Fruit fly (Drosophila melanogaster) whole organism, embryonic: ENCODE data around the gene CG45066.

Experiments used
- Aef1 ChIP-seq: fragments of 200-800 bp; sonication (Bioruptor generic); IDR thresholded peaks from 3 replicates; pipeline ENCODE4 v1.3.6; 2022; ENCODE audit warnings: missing biosample characterization, missing genetic modification characterization
- BEAF-32 ChIP-seq: fragments of 200-800 bp; sonication (Bioruptor generic); optimal IDR thresholded peaks from 3 replicates; lab custom pipeline; 2017; ENCODE audit warnings: missing biosample characterization, missing genetic modification characterization, mild to moderate bottlenecking, moderate library complexity, missing genetic modification reagents
- Blimp-1 ChIP-seq: fragments of 200-800 bp; sonication (Bioruptor generic); optimal IDR thresholded peaks from 3 replicates; lab custom pipeline; 2018; ENCODE audit warnings: missing biosample characterization, missing genetic modification characterization, mild to moderate bottlenecking, moderate library complexity, missing genetic modification reagents
- CG10209 ChIP-seq: fragments of 200-800 bp; sonication (Bioruptor generic); optimal IDR thresholded peaks from 3 replicates; lab custom pipeline; 2017; ENCODE audit warnings: missing biosample characterization, mild to moderate bottlenecking, missing genetic modification characterization, missing genetic modification reagents
- CG10462 ChIP-seq: fragments of 200-800 bp; sonication (Bioruptor generic); optimal IDR thresholded peaks from 2 replicates; lab custom pipeline; 2016; ENCODE audit warnings: missing biosample characterization, missing genetic modification characterization
- CG12071 ChIP-seq: fragments of 200-800 bp; sonication (Bioruptor generic); optimal IDR thresholded peaks from 3 replicates; lab custom pipeline; 2018; ENCODE audit warnings: missing biosample characterization, mild to moderate bottlenecking, missing genetic modification characterization
- CG12155 ChIP-seq: fragments of 200-800 bp; sonication (Bioruptor generic); optimal IDR thresholded peaks from 3 replicates; lab custom pipeline; 2016; ENCODE audit warnings: missing biosample characterization, missing genetic modification characterization
- CG13287 ChIP-seq: fragments of 200-800 bp; sonication (Bioruptor generic); IDR thresholded peaks from 2 replicates; pipeline ENCODE4 v1.3.6; 2022; ENCODE audit warnings: missing biosample characterization, missing genetic modification characterization; ENCODE audit not compliant: partially characterized antibody
- CG14050 ChIP-seq: fragments of 200-800 bp; sonication (Bioruptor generic); IDR thresholded peaks from 3 replicates; pipeline ENCODE4 v1.3.6; 2022; ENCODE audit warnings: missing biosample characterization, missing genetic modification characterization
- CG14860 ChIP-seq: fragments of 200-800 bp; sonication (Bioruptor generic); IDR thresholded peaks from 3 replicates; pipeline ENCODE4 v1.3.6; 2022; ENCODE audit warnings: missing biosample characterization, missing genetic modification characterization; ENCODE audit not compliant: partially characterized antibody
- CG15011 ChIP-seq: fragments of 200-800 bp; sonication (Bioruptor generic); optimal IDR thresholded peaks from 3 replicates; lab custom pipeline; 2018; ENCODE audit warnings: missing biosample characterization, mild to moderate bottlenecking, missing genetic modification characterization
- CG1603 ChIP-seq: fragments of 200-800 bp; sonication (Bioruptor generic); optimal IDR thresholded peaks from 2 replicates; lab custom pipeline; 2019; ENCODE audit warnings: missing biosample characterization, mild to moderate bottlenecking, missing genetic modification characterization, moderate library complexity
- CG17186 ChIP-seq: fragments of 200-800 bp; sonication (Bioruptor generic); optimal IDR thresholded peaks from 3 replicates; lab custom pipeline; 2017; ENCODE audit warnings: missing biosample characterization, missing genetic modification reagents, missing genetic modification characterization
- CG17328 ChIP-seq: fragments of 200-800 bp; sonication (Bioruptor generic); IDR thresholded peaks from 2 replicates; pipeline ENCODE4 v1.3.6; 2022; ENCODE audit warnings: missing biosample characterization, missing genetic modification characterization
- CG17912 ChIP-seq: fragments of 200-800 bp; sonication (Bioruptor generic); optimal IDR thresholded peaks from 2 replicates; lab custom pipeline; 2018; ENCODE audit warnings: missing biosample characterization, mild to moderate bottlenecking, missing genetic modification characterization
- CG1792 ChIP-seq: fragments of 200-800 bp; sonication (Bioruptor generic); optimal IDR thresholded peaks from 2 replicates; lab custom pipeline; 2016; ENCODE audit warnings: missing biosample characterization, missing genetic modification characterization
- CG2120 ChIP-seq: fragments of 200-800 bp; sonication (Bioruptor generic); optimal IDR thresholded peaks from 3 replicates; lab custom pipeline; 2016; ENCODE audit warnings: missing biosample characterization, missing genetic modification characterization
- CG31224 ChIP-seq: fragments of 200-800 bp; sonication (Bioruptor generic); IDR thresholded peaks from 2 replicates; pipeline ENCODE4 v1.3.6; 2022; ENCODE audit warnings: missing biosample characterization, missing genetic modification characterization
- CG3838 ChIP-seq: fragments of 200-800 bp; sonication (Bioruptor generic); optimal IDR thresholded peaks from 3 replicates; lab custom pipeline; 2016; ENCODE audit warnings: missing biosample characterization, missing genetic modification characterization
- CG4282 ChIP-seq: fragments of 200-800 bp; sonication (Bioruptor generic); optimal IDR thresholded peaks from 2 replicates; lab custom pipeline; 2016; ENCODE audit warnings: missing biosample characterization, missing genetic modification characterization
- CG6791 ChIP-seq: fragments of 200-800 bp; sonication (Bioruptor generic); IDR thresholded peaks from 3 replicates; pipeline ENCODE4 v1.3.6; 2022; ENCODE audit warnings: missing biosample characterization, missing genetic modification characterization; ENCODE audit not compliant: partially characterized antibody
- CG7745 ChIP-seq: fragments of 200-800 bp; sonication (Bioruptor generic); optimal IDR thresholded peaks from 2 replicates; lab custom pipeline; 2018; ENCODE audit warnings: missing biosample characterization, mild to moderate bottlenecking, missing genetic modification characterization, moderate library complexity
- CG8089 ChIP-seq: fragments of 200-800 bp; sonication (Bioruptor generic); optimal IDR thresholded peaks from 3 replicates; lab custom pipeline; 2016; ENCODE audit warnings: missing biosample characterization, missing genetic modification characterization
- D ChIP-seq, 2 experiments: fragments of 200-800 bp in 1 of 2; fragments of >200 bp in 1 of 2; sonication (Bioruptor generic) in 1 of 2; optimal IDR thresholded peaks; 2 replicates in 1 of 2; 3 replicates in 1 of 2; lab custom pipeline; 2017; ENCODE audit warnings: mild to moderate bottlenecking in 1 of 2, missing biosample characterization in 1 of 2, missing genetic modification characterization in 1 of 2, missing genetic modification reagents in 1 of 2
- ERR ChIP-seq: fragments of 200-800 bp; sonication (Bioruptor generic); optimal IDR thresholded peaks from 2 replicates; lab custom pipeline; 2016; ENCODE audit warnings: missing biosample characterization, missing genetic modification characterization
- Fer1 ChIP-seq: fragments of 200-800 bp; sonication (Bioruptor generic); optimal IDR thresholded peaks from 2 replicates; lab custom pipeline; 2017; ENCODE audit warnings: missing biosample characterization, mild to moderate bottlenecking, missing genetic modification characterization
- HLH3B ChIP-seq: fragments of 200-800 bp; sonication (Bioruptor generic); IDR thresholded peaks from 2 replicates; pipeline ENCODE4 v1.3.6; 2022; ENCODE audit warnings: missing biosample characterization, missing genetic modification characterization
- HmgD ChIP-seq: fragments of 200-800 bp; sonication (Bioruptor generic); optimal IDR thresholded peaks from 3 replicates; lab custom pipeline; 2016; ENCODE audit warnings: missing biosample characterization, missing genetic modification characterization
- Hr3 ChIP-seq: fragments of 200-800 bp; sonication (Bioruptor generic); optimal IDR thresholded peaks from 3 replicates; lab custom pipeline; 2016; ENCODE audit warnings: missing biosample characterization, missing genetic modification characterization
- NK7.1 ChIP-seq: fragments of 200-800 bp; sonication (Bioruptor generic); optimal IDR thresholded peaks from 3 replicates; lab custom pipeline; 2016; ENCODE audit warnings: missing biosample characterization, missing genetic modification characterization
- Nf-YA ChIP-seq: fragments of 200-800 bp; sonication (Bioruptor generic); IDR thresholded peaks from 2 replicates; pipeline ENCODE4 v1.3.6; 2022; ENCODE audit warnings: missing biosample characterization, missing genetic modification characterization
- Nf-YC ChIP-seq: fragments of 200-800 bp; optimal IDR thresholded peaks from 3 replicates; lab custom pipeline; 2019; ENCODE audit warnings: missing biosample characterization, mild to moderate bottlenecking, missing genetic modification characterization, moderate library complexity
- Oaz ChIP-seq: fragments of 200-800 bp; sonication (Bioruptor generic); IDR thresholded peaks from 2 replicates; pipeline ENCODE4 v1.3.6; 2022; ENCODE audit warnings: missing biosample characterization, missing genetic modification characterization
- Pdp1 ChIP-seq, 2 experiments: fragments of 200-800 bp; sonication (Bioruptor generic); optimal IDR thresholded peaks; 3 replicates each; lab custom pipeline; 2016; ENCODE audit warnings: missing biosample characterization in 2 of 2, missing genetic modification characterization in 2 of 2, mild to moderate bottlenecking in 1 of 2, moderate library complexity in 1 of 2
- Sox100B ChIP-seq: fragments of 200-800 bp; sonication (Bioruptor generic); optimal IDR thresholded peaks from 3 replicates; lab custom pipeline; 2018; ENCODE audit warnings: missing biosample characterization, mild to moderate bottlenecking, missing genetic modification characterization
- TFAM ChIP-seq: fragments of 200-800 bp; sonication (Bioruptor generic); optimal IDR thresholded peaks from 2 replicates; lab custom pipeline; 2017; ENCODE audit warnings: missing biosample characterization, missing genetic modification characterization, inconsistent platforms
- Xrp1 ChIP-seq: fragments of 200-800 bp; sonication (Bioruptor generic); IDR thresholded peaks from 2 replicates; pipeline ENCODE4 v1.3.6; 2022; ENCODE audit warnings: missing biosample characterization, missing genetic modification characterization
- ab ChIP-seq: fragments of 200-800 bp; sonication (Bioruptor generic); optimal IDR thresholded peaks from 2 replicates; lab custom pipeline; 2016; ENCODE audit warnings: missing biosample characterization, missing genetic modification characterization
- aop ChIP-seq: fragments of 200-800 bp; sonication (Bioruptor generic); IDR thresholded peaks from 2 replicates; pipeline ENCODE4 v1.3.6; 2022; ENCODE audit warnings: missing biosample characterization, missing genetic modification characterization
- crol ChIP-seq: fragments of 200-800 bp; sonication (Bioruptor generic); IDR thresholded peaks from 2 replicates; pipeline ENCODE4 v1.3.6; 2022; ENCODE audit warnings: missing biosample characterization, missing genetic modification characterization
- dati ChIP-seq: fragments of 200-800 bp; sonication (Bioruptor generic); IDR thresholded peaks from 2 replicates; pipeline ENCODE4 v1.3.6; 2022; ENCODE audit warnings: missing biosample characterization, missing genetic modification characterization
- dimm ChIP-seq: fragments of 200-800 bp; sonication (Bioruptor generic); IDR thresholded peaks from 2 replicates; pipeline ENCODE4 v1.3.6; 2022; ENCODE audit warnings: missing biosample characterization, missing genetic modification characterization
- fd102C ChIP-seq: fragments of 200-800 bp; sonication (Bioruptor generic); optimal IDR thresholded peaks from 2 replicates; lab custom pipeline; 2018; ENCODE audit warnings: missing biosample characterization, mild to moderate bottlenecking, missing genetic modification characterization, moderate library complexity
- gfzf ChIP-seq: fragments of 200-800 bp; sonication (Bioruptor generic); optimal IDR thresholded peaks from 2 replicates; lab custom pipeline; 2016; ENCODE audit warnings: missing biosample characterization, mild to moderate bottlenecking, missing genetic modification characterization, moderate library complexity
- onecut ChIP-seq: fragments of 200-800 bp; sonication (Bioruptor generic); IDR thresholded peaks from 2 replicates; pipeline ENCODE4 v1.3.6; 2022; ENCODE audit warnings: missing biosample characterization, missing genetic modification characterization
- pita ChIP-seq: fragments of 200-800 bp; sonication (Bioruptor generic); optimal IDR thresholded peaks from 2 replicates; lab custom pipeline; 2017; ENCODE audit warnings: missing biosample characterization, mild to moderate bottlenecking, missing genetic modification characterization
- sim ChIP-seq: fragments of 200-800 bp; sonication (Bioruptor generic); IDR thresholded peaks from 2 replicates; pipeline ENCODE4 v1.3.6; 2022; ENCODE audit warnings: missing biosample characterization, missing genetic modification characterization
- sr ChIP-seq: fragments of 200-800 bp; sonication (Bioruptor generic); IDR thresholded peaks from 3 replicates; pipeline ENCODE4 v1.3.6; 2022; ENCODE audit warnings: missing biosample characterization, missing genetic modification characterization
- ssp ChIP-seq: fragments of 200-800 bp; sonication (Bioruptor generic); IDR thresholded peaks from 2 replicates; pipeline ENCODE4 v1.3.6; 2022; ENCODE audit warnings: missing biosample characterization, missing genetic modification characterization
- stc ChIP-seq: fragments of 200-800 bp; sonication (Bioruptor generic); IDR thresholded peaks from 2 replicates; pipeline ENCODE4 v1.3.6; 2022; ENCODE audit warnings: missing biosample characterization, missing genetic modification characterization
- tap ChIP-seq: fragments of 200-800 bp; optimal IDR thresholded peaks from 3 replicates; lab custom pipeline; 2019; ENCODE audit warnings: missing biosample characterization, mild to moderate bottlenecking, missing genetic modification characterization, moderate library complexity

The CG45066 gene

dm6 chr3L:3127544-3127943, 16.5 kb upstream of the CG45066 start, which contains the start of gene promL (continued):
- no peak for TF ChIP-seq TFAM (GFP tag; lab: Kevin White, UChicago)
- TF ChIP-seq stc (GFP tag; lab: Robert Waterston, UW) = no peak
- TF ChIP-seq dati (GFP tag; lab: Robert Waterston, UW) = no peak
- no peak for TF ChIP-seq crol
- TF ChIP-seq CG10462 = peak; percentile 48
- TF ChIP-seq CG14860 (GFP tag; lab: Robert Waterston, UW) = no peak
- TF ChIP-seq CG10209 = peak; percentile 44
- no peak for TF ChIP-seq Nf-YA
- no peak for TF ChIP-seq ab
- TF ChIP-seq Oaz (GFP tag; lab: Robert Waterston, UW) = no peak
- TF ChIP-seq CG17328 (GFP tag; lab: Robert Waterston, UW) = peak; percentile 39; the same call in 1 of the 2 replicates
- TF ChIP-seq CG2120 (GFP tag; lab: Kevin White, UChicago) = peak; percentile 14
- TF ChIP-seq CG12071 (GFP tag; lab: Kevin White, UChicago) = peak; percentile 41
- no peak for TF ChIP-seq aop
- peak; percentile 33 for TF ChIP-seq HmgD (GFP tag; lab: Kevin White, UChicago)
- 0 out of 2 replicates have a peak, but pooled peaks have one; percentile 11 for TF ChIP-seq HLH3B (GFP tag; lab: Robert Waterston, UW)
- TF ChIP-seq onecut (GFP tag; lab: Robert Waterston, UW) = peak; percentile 74
- TF ChIP-seq tap = peak; percentile 12
- no peak for TF ChIP-seq CG14050 (GFP tag; lab: Robert Waterston, UW)
- TF ChIP-seq CG1792 (GFP tag; lab: Kevin White, UChicago) = no peak
- peak; percentile 83 for TF ChIP-seq CG1603
- TF ChIP-seq ssp (GFP tag; lab: Robert Waterston, UW) = no peak
- peak; percentile 80 for TF ChIP-seq Fer1
- peak; percentile 15 for TF ChIP-seq CG3838
- no peak for TF ChIP-seq CG12155
- peak; percentile 29 for TF ChIP-seq CG15011 (GFP tag; lab: Kevin White, UChicago)
- TF ChIP-seq CG17186 (GFP tag; lab: Kevin White, UChicago) = peak; percentile 77
- TF ChIP-seq Pdp1 (GFP tag; optimal IDR thresholded peaks at IDR 0.05; lab: Kevin White, UChicago) = peak; percentile 32 to 86
- TF ChIP-seq gfzf = peak; percentile 99
- no peak for TF ChIP-seq CG8089 (GFP tag; lab: Kevin White, UChicago)
- no peak for TF ChIP-seq Aef1 (GFP tag; lab: Robert Waterston, UW)
- peak; percentile 12 for TF ChIP-seq ERR (GFP tag; lab: Kevin White, UChicago)
- peak; percentile 59 for TF ChIP-seq Nf-YC (tag; lab: Kevin White, UChicago)
- TF ChIP-seq CG7745 (tag; lab: Kevin White, UChicago) = no peak
- TF ChIP-seq Blimp-1 (GFP tag; lab: Kevin White, UChicago) = peak; percentile 43
- no peak for TF ChIP-seq dimm
- TF ChIP-seq Hr3 = no peak
- no peak for TF ChIP-seq CG31224 (GFP tag; lab: Robert Waterston, UW)
- TF ChIP-seq fd102C (GFP tag; lab: Kevin White, UChicago) = peak; percentile 29
- TF ChIP-seq Sox100B (GFP tag; lab: Kevin White, UChicago) = peak; percentile 18
- TF ChIP-seq D (optimal IDR thresholded peaks at IDR 0.05; lab: Kevin White, UChicago) = no peak
- no peak for TF ChIP-seq D (GFP tag; optimal IDR thresholded peaks at IDR 0.05; lab: Kevin White, UChicago)
- TF ChIP-seq CG6791 = 0 out of 3 replicates have a peak, but pooled peaks have one; percentile 18
- TF ChIP-seq CG17912 (GFP tag; lab: Kevin White, UChicago) = peak; percentile 85
- TF ChIP-seq NK7.1 (GFP tag; lab: Kevin White, UChicago) = peak; percentile 71
- no peak for TF ChIP-seq CG4282 (GFP tag; lab: Kevin White, UChicago)
- TF ChIP-seq Xrp1 (GFP tag; lab: Robert Waterston, UW) = peak; percentile 5; the same call in 1 of the 2 replicates
- 0 out of 2 replicates have a peak, but pooled peaks have one; percentile 4 for TF ChIP-seq sim (GFP tag; lab: Robert Waterston, UW)
- no peak for TF ChIP-seq sr (GFP tag; lab: Robert Waterston, UW)
- TF ChIP-seq BEAF-32 (GFP tag; lab: Kevin White, UChicago) = peak; percentile 47
- peak; percentile 28 for TF ChIP-seq pita (GFP tag; lab: Kevin White, UChicago)
- TF ChIP-seq CG13287 (GFP tag; lab: Robert Waterston, UW) = peak; percentile 44; the same call in 1 of the 2 replicates
